5 fruit fly cellular contexts compared by ENCODE assay signal in genomic region chr3L:9064207-9064754, dm6.
TF ChIP-seq lines count a peak whose summit lies in the region.

No protein-coding gene starts in this region.

- TF ChIP-seq CTCF in whole organism, embryonic (GFP tag; optimal IDR thresholded peaks at IDR 0.05; lab: Kevin White, UChicago) = no peak

TF ChIP-seq in whole organism, adult, 20 proteins besides CTCF, POLR2A, EP300 and RAD21:
- TF ChIP-seq Crg-1 (GFP tag; optimal IDR thresholded peaks at IDR 0.05; lab: Kevin White, UChicago) (no peak), CG14711 (tag; optimal IDR thresholded peaks at IDR 0.05; lab: Kevin White, UChicago) (no peak), kay (GFP tag; lab: Kevin White, UChicago; ENCODE audit: borderline replicate concordance) (peak; percentile 95)

TF ChIP-seq in whole organism, embryonic, 481 proteins besides CTCF, POLR2A, EP300 and RAD21 (continues in another document):
- TF ChIP-seq mirr (GFP tag; optimal IDR thresholded peaks at IDR 0.05; lab: Kevin White, UChicago) (no peak), CG6654 (GFP tag; optimal IDR thresholded peaks at IDR 0.05; lab: Kevin White, UChicago) (peak; percentile 96), sens (GFP tag; lab: Kevin White, UChicago) (peak; percentile 12), CG6272 (GFP tag; IDR thresholded peaks at IDR 0.05; lab: Robert Waterston, UW) (no peak), Hand (GFP tag; optimal IDR thresholded peaks at IDR 0.05; lab: Kevin White, UChicago) (no peak), chinmo (GFP tag; IDR thresholded peaks at IDR 0.05; lab: Robert Waterston, UW; ENCODE audit: partially characterized antibody) (0 out of 4 replicates have a peak, but pooled peaks have one; percentile 40), dmrt11E (tag; optimal IDR thresholded peaks at IDR 0.05; lab: Kevin White, UChicago) (no peak), lbe (GFP tag; optimal IDR thresholded peaks at IDR 0.05; lab: Kevin White, UChicago) (no peak), bbx (GFP tag; IDR thresholded peaks at IDR 0.05; lab: Robert Waterston, UW; ENCODE audit: partially characterized antibody) (no peak), CG30020 (tag; optimal IDR thresholded peaks at IDR 0.05; lab: Kevin White, UChicago) (no peak), Rfx (GFP tag; IDR thresholded peaks at IDR 0.05; lab: Robert Waterston, UW) (no peak), tna (GFP tag; IDR thresholded peaks at IDR 0.05; lab: Robert Waterston, UW; ENCODE audit: partially characterized antibody) (no peak), CG7372 (GFP tag; IDR thresholded peaks at IDR 0.05; lab: Robert Waterston, UW) (peak; percentile 44; the same call in 1 of the 2 replicates), cad (GFP tag; optimal IDR thresholded peaks at IDR 0.05; lab: Kevin White, UChicago) (peak; percentile 64), CG11504 (tag; optimal IDR thresholded peaks at IDR 0.05; lab: Kevin White, UChicago) (no peak), CG14710 (tag; optimal IDR thresholded peaks at IDR 0.05; lab: Kevin White, UChicago) (no peak), Blimp-1 (GFP tag; optimal IDR thresholded peaks at IDR 0.05; lab: Kevin White, UChicago) (no peak), CG12219 (GFP tag; optimal IDR thresholded peaks at IDR 0.05; lab: Kevin White, UChicago) (no peak), Poxn (GFP tag; IDR thresholded peaks at IDR 0.05; lab: Robert Waterston, UW) (no peak), CG14014 (GFP tag; IDR thresholded peaks at IDR 0.05; lab: Robert Waterston, UW) (no peak), NfI (GFP tag; optimal IDR thresholded peaks at IDR 0.05; lab: Kevin White, UChicago) (no peak), amos (GFP tag; IDR thresholded peaks at IDR 0.05; lab: Robert Waterston, UW; ENCODE audit: partially characterized antibody) (no peak)

TF ChIP-seq in whole organism, prepupa, 60 proteins besides CTCF, POLR2A, EP300 and RAD21:
- TF ChIP-seq CG6854 (GFP tag; optimal IDR thresholded peaks at IDR 0.05; lab: Kevin White, UChicago) = no peak
- no peak for TF ChIP-seq fd85E (GFP tag; optimal IDR thresholded peaks at IDR 0.05; lab: Kevin White, UChicago)
- TF ChIP-seq CG10631 (GFP tag; optimal IDR thresholded peaks at IDR 0.05; lab: Kevin White, UChicago) = no peak
- TF ChIP-seq ss (GFP tag; optimal IDR thresholded peaks at IDR 0.05; lab: Kevin White, UChicago) = no peak
- TF ChIP-seq Hr39 (GFP tag; optimal IDR thresholded peaks at IDR 0.05; lab: Kevin White, UChicago) = no peak
- peak; percentile 19 for TF ChIP-seq Eip78C (GFP tag; lab: Kevin White, UChicago)
- TF ChIP-seq Sox15 (GFP tag; optimal IDR thresholded peaks at IDR 0.05; lab: Kevin White, UChicago) = no peak
- TF ChIP-seq dsx (GFP tag; optimal IDR thresholded peaks at IDR 0.05; lab: Kevin White, UChicago; ENCODE audit: poor library complexity, severe bottlenecking) = no peak
- TF ChIP-seq vri (GFP tag; optimal IDR thresholded peaks at IDR 0.05; lab: Kevin White, UChicago) = peak; percentile 13
- TF ChIP-seq CG9139 (GFP tag; optimal IDR thresholded peaks at IDR 0.05; lab: Kevin White, UChicago) = no peak
- no peak for TF ChIP-seq OdsH (GFP tag; optimal IDR thresholded peaks at IDR 0.05; lab: Kevin White, UChicago)

TF ChIP-seq in whole organism, pupa, 21 proteins besides CTCF, POLR2A, EP300 and RAD21:
- TF ChIP-seq CG13204 (GFP tag; optimal IDR thresholded peaks at IDR 0.05; lab: Kevin White, UChicago) (no peak), CG15710 (tag; optimal IDR thresholded peaks at IDR 0.05; lab: Kevin White, UChicago) (no peak), CG17806 (tag; optimal IDR thresholded peaks at IDR 0.05; lab: Kevin White, UChicago) (no peak), Ets98B (GFP tag; IDR thresholded peaks at IDR 0.05; lab: Robert Waterston, UW) (peak; percentile 9; the same call in 1 of the 2 replicates), Snoo (tag; optimal IDR thresholded peaks at IDR 0.05; lab: Kevin White, UChicago) (no peak)

TF ChIP-seq in whole organism, wandering third instar larva, 38 proteins besides CTCF, POLR2A, EP300 and RAD21:
- no peak for TF ChIP-seq Rel (GFP tag; optimal IDR thresholded peaks at IDR 0.05; lab: Kevin White, UChicago)
- peak; percentile 53 for TF ChIP-seq Rel (tag; optimal IDR thresholded peaks at IDR 0.05; lab: Kevin White, UChicago)
- TF ChIP-seq pan (optimal IDR thresholded peaks at IDR 0.05; lab: Kevin White, UChicago) = no peak
- TF ChIP-seq Myc (optimal IDR thresholded peaks at IDR 0.05; lab: Kevin White, UChicago) = peak; percentile 77
- no peak for TF ChIP-seq woc (GFP tag; optimal IDR thresholded peaks at IDR 0.05; lab: Kevin White, UChicago)
TF ChIP-seq in whole organism, wandering third instar larva: peak in this region for 2.
